Fruit fly (Drosophila melanogaster): ENCODE results near the gene CG8745.

CG8745 gene

DNA sequence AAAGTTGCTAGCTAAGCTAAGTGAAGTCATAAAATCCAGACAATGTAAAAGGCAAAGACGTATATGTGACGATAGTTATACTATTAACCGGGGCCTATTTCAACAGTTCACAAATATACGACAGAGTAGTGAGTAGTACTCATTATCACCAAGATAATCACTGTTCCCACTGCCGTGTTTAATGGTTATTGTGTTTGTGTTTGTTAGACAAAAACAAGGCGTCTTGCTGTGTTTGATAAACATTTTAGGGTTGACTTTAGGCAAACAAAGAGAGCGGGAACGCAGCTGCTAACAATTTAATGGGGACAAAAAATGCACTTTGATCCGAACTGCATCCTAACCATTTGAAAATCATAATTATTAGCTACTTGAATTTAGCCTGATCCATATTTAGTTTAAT, 1.2 kb downstream of the CG8745 start (continued):
- TF ChIP-seq tin (GFP tag; optimal IDR thresholded peaks at IDR 0.05) (peak; percentile 30), CG17328 (GFP tag; IDR thresholded peaks at IDR 0.05) (peak; percentile 61), B-H1 (GFP tag; IDR thresholded peaks at IDR 0.05) (no peak), CG9215 (GFP tag; IDR thresholded peaks at IDR 0.05) (no peak), lbe (GFP tag; optimal IDR thresholded peaks at IDR 0.05) (no peak), fru (optimal IDR thresholded peaks at IDR 0.05) (no peak), CG10543 (GFP tag; optimal IDR thresholded peaks at IDR 0.05) (peak; percentile 31), dimm (GFP tag; IDR thresholded peaks at IDR 0.05) (no peak), eyg (GFP tag; optimal IDR thresholded peaks at IDR 0.05) (peak; percentile 55), CG10366 (GFP tag; IDR thresholded peaks at IDR 0.05) (no peak), gsb (GFP tag; IDR thresholded peaks at IDR 0.05) (no peak), CG1233 (GFP tag; optimal IDR thresholded peaks at IDR 0.05) (peak; percentile 91), Adf1 (GFP tag; IDR thresholded peaks at IDR 0.05) (no peak), CG15269 (tag; optimal IDR thresholded peaks at IDR 0.05) (peak; percentile 63), bowl (GFP tag; IDR thresholded peaks at IDR 0.05) (no peak), Sox102F (GFP tag; optimal IDR thresholded peaks at IDR 0.05) (peak; percentile 68), TFAM (GFP tag; optimal IDR thresholded peaks at IDR 0.05) (peak; percentile 86), Hmx (GFP tag; optimal IDR thresholded peaks at IDR 0.05) (no peak), CG13424 (tag; optimal IDR thresholded peaks at IDR 0.05) (peak; percentile 77), CG15696 (tag; optimal IDR thresholded peaks at IDR 0.05) (peak; percentile 93), Pdp1 (GFP tag; optimal IDR thresholded peaks at IDR 0.05) (peak; percentile 19 to 62), chif (GFP tag; optimal IDR thresholded peaks at IDR 0.05) (peak; percentile 41 to 45), Six4 (GFP tag; optimal IDR thresholded peaks at IDR 0.05) (peak; percentile 28), CG6254 (GFP tag; optimal IDR thresholded peaks at IDR 0.05) (peak; percentile 74), aop (GFP tag; IDR thresholded peaks at IDR 0.05) (no peak), CG10565 (GFP tag; optimal IDR thresholded peaks at IDR 0.05) (no peak), Atf-2 (GFP tag; optimal IDR thresholded peaks at IDR 0.05) (peak; percentile 43), CG13296 (GFP tag; optimal IDR thresholded peaks at IDR 0.05) (peak; percentile 61), Dad (GFP tag; optimal IDR thresholded peaks at IDR 0.05) (peak; percentile 43), CG30403 (GFP tag; optimal IDR thresholded peaks at IDR 0.05) (peak; percentile 8), CG3065 (GFP tag; optimal IDR thresholded peaks at IDR 0.05) (peak; percentile 40), GATAe (GFP tag; conservative IDR thresholded peaks at IDR 0.05) (no peak), CG17568 (GFP tag; optimal IDR thresholded peaks at IDR 0.05) (peak; percentile 75), jumu (GFP tag; optimal IDR thresholded peaks at IDR 0.05) (no peak), Ssrp (tag; optimal IDR thresholded peaks at IDR 0.05) (no peak), HmgD (GFP tag; optimal IDR thresholded peaks at IDR 0.05) (no peak), CG8089 (GFP tag; optimal IDR thresholded peaks at IDR 0.05) (peak; percentile 76), peb (GFP tag; IDR thresholded peaks at IDR 0.05) (no peak), her (GFP tag; optimal IDR thresholded peaks at IDR 0.05) (peak; percentile 60), CG8388 (GFP tag; optimal IDR thresholded peaks at IDR 0.05) (peak; percentile 59), CG18764 (GFP tag; optimal IDR thresholded peaks at IDR 0.05) (peak; percentile 77), CG17385 (GFP tag; optimal IDR thresholded peaks at IDR 0.05) (peak; percentile 49), Med (GFP tag) (peak; percentile 93), CG12769 (tag; optimal IDR thresholded peaks at IDR 0.05) (peak; percentile 72), E2f1 (GFP tag; IDR thresholded peaks at IDR 0.05) (no peak), CG8290 (GFP tag; optimal IDR thresholded peaks at IDR 0.05) (peak; percentile 61), CG8290 (tag; optimal IDR thresholded peaks at IDR 0.05) (peak; percentile 64 to 88), fd102C (GFP tag; optimal IDR thresholded peaks at IDR 0.05) (peak; percentile 88), Scr (GFP tag; IDR thresholded peaks at IDR 0.05; ENCODE audit: partially characterized antibody) (no peak), bigmax (GFP tag; optimal IDR thresholded peaks at IDR 0.05) (peak; percentile 63), trh (GFP tag; optimal IDR thresholded peaks at IDR 0.05) (no peak), Ada2b (GFP tag; IDR thresholded peaks at IDR 0.05) (no peak), vvl (GFP tag; IDR thresholded peaks at IDR 0.05) (no peak)

Measured in whole organism, embryonic.